Fruit fly (Drosophila melanogaster) whole organism, wandering third instar larva: ENCODE data around the gene Targ3.

Experiments used
- Abd-B ChIP-seq: fragments of >200 bp; optimal IDR thresholded peaks from 2 replicates; lab custom pipeline; 2017; ENCODE audit warnings: missing biosample characterization, missing genetic modification characterization
- CG32264 ChIP-seq: fragments of 200-800 bp; sonication (Bioruptor generic); optimal IDR thresholded peaks from 2 replicates; lab custom pipeline; 2016; ENCODE audit warnings: missing biosample characterization, missing genetic modification characterization
- CG9705 ChIP-seq: fragments of 200-800 bp; sonication (Bioruptor generic); optimal IDR thresholded peaks from 2 replicates; lab custom pipeline; 2018; ENCODE audit warnings: missing biosample characterization, mild to moderate bottlenecking, missing genetic modification characterization
- CrebA ChIP-seq: fragments of 200-800 bp; sonication (Bioruptor generic); optimal IDR thresholded peaks from 2 replicates; lab custom pipeline; 2016; ENCODE audit warnings: missing biosample characterization, mild to moderate bottlenecking, missing genetic modification characterization, borderline replicate concordance
- Dfd ChIP-seq: fragments of >200 bp; optimal IDR thresholded peaks from 2 replicates; lab custom pipeline; 2017; ENCODE audit warnings: missing biosample characterization, missing genetic modification characterization
- Dif ChIP-seq: fragments of 200-275, 200-300 bp; sonication (Bioruptor generic); optimal IDR thresholded peaks from 2 replicates; lab custom pipeline; 2018; ENCODE audit warnings: missing biosample characterization, missing genetic modification characterization; ENCODE audit not compliant: partially characterized antibody
- GATAd ChIP-seq: sonication (Bioruptor generic); optimal IDR thresholded peaks from 2 replicates; lab custom pipeline; 2016; ENCODE audit warnings: missing biosample characterization, missing genetic modification characterization
- HLH106 ChIP-seq: fragments of 200-800 bp; optimal IDR thresholded peaks from 3 replicates; lab custom pipeline; 2019; ENCODE audit warnings: missing biosample characterization, mild to moderate bottlenecking, missing genetic modification characterization, moderate library complexity
- Hnf4 ChIP-seq: fragments of 200-800 bp; sonication (Bioruptor generic); optimal IDR thresholded peaks from 2 replicates; lab custom pipeline; 2016; ENCODE audit warnings: missing biosample characterization, mild to moderate bottlenecking, missing genetic modification characterization
- Hr78 ChIP-seq: fragments of >200 bp; optimal IDR thresholded peaks from 2 replicates; lab custom pipeline; 2017; ENCODE audit warnings: missing biosample characterization, missing genetic modification characterization
- Hr83 ChIP-seq: fragments of 200-300 bp; sonication (Bioruptor generic); optimal IDR thresholded peaks from 2 replicates; lab custom pipeline; 2016; ENCODE audit warnings: missing biosample characterization, mild to moderate bottlenecking, missing genetic modification characterization, moderate library complexity; ENCODE audit not compliant: poor library complexity, severe bottlenecking
- Jra ChIP-seq: sonication (Bioruptor generic); optimal IDR thresholded peaks from 2 replicates; lab custom pipeline; 2016; ENCODE audit warnings: missing biosample characterization, missing genetic modification characterization
- Mio ChIP-seq: sonication (Bioruptor generic); optimal IDR thresholded peaks from 2 replicates; lab custom pipeline; 2016; ENCODE audit warnings: missing biosample characterization, missing genetic modification characterization
- Myc ChIP-seq: fragments of >200 bp; optimal IDR thresholded peaks from 2 replicates; lab custom pipeline; 2017
- N ChIP-seq: fragments of >200 bp; optimal IDR thresholded peaks from 2 replicates; lab custom pipeline; 2018; ENCODE audit warnings: missing biosample characterization, missing external identifiers, missing genetic modification characterization
- OdsH ChIP-seq: fragments of 200-800 bp; sonication (Bioruptor generic); optimal IDR thresholded peaks from 2 replicates; lab custom pipeline; 2016; ENCODE audit warnings: missing biosample characterization, mild to moderate bottlenecking, missing genetic modification characterization
- Rel ChIP-seq, 2 experiments: fragments of 200-800 bp; sonication (Bioruptor generic) in 1 of 2; optimal IDR thresholded peaks; 2 replicates in 1 of 2; 3 replicates in 1 of 2; lab custom pipeline; 2016 to 2019; ENCODE audit warnings: mild to moderate bottlenecking in 2 of 2, missing biosample characterization in 2 of 2, missing genetic modification characterization in 2 of 2, moderate library complexity in 1 of 2
- Sp1 ChIP-seq: fragments of 200-800 bp; sonication (Bioruptor generic); optimal IDR thresholded peaks from 3 replicates; lab custom pipeline; 2019; ENCODE audit warnings: missing biosample characterization, mild to moderate bottlenecking, missing genetic modification characterization, moderate library complexity
- Vsx2 ChIP-seq: fragments of 200-300, 225-300 bp; sonication (Bioruptor generic); optimal IDR thresholded peaks from 2 replicates; lab custom pipeline; 2018; ENCODE audit warnings: missing biosample characterization, missing genetic modification characterization; ENCODE audit not compliant: partially characterized antibody
- br ChIP-seq: fragments of 200-800 bp; sonication (Bioruptor generic); optimal IDR thresholded peaks from 2 replicates; lab custom pipeline; 2016; ENCODE audit warnings: missing biosample characterization, missing genetic modification characterization
- brk ChIP-seq: fragments of 200-800 bp; sonication (Bioruptor generic); optimal IDR thresholded peaks from 2 replicates; lab custom pipeline; 2016; ENCODE audit warnings: missing biosample characterization, mild to moderate bottlenecking, missing genetic modification characterization
- dl ChIP-seq, 2 experiments: fragments of 175-275, 200-275 bp in 1 of 2; fragments of 200-275 bp in 1 of 2; sonication (Bioruptor generic); optimal IDR thresholded peaks; lab custom pipeline; 2018; ENCODE audit warnings: mild to moderate bottlenecking in 2 of 2, missing biosample characterization in 2 of 2, missing genetic modification characterization in 2 of 2, moderate library complexity in 2 of 2; ENCODE audit not compliant: partially characterized antibody in 2 of 2, insufficient read depth in 1 of 2
- dmrt93B ChIP-seq: fragments of 200-800 bp; sonication (Bioruptor generic); optimal IDR thresholded peaks from 2 replicates; lab custom pipeline; 2018; ENCODE audit warnings: missing biosample characterization, mild to moderate bottlenecking, missing genetic modification characterization
- dsf ChIP-seq: sonication (Bioruptor generic); optimal IDR thresholded peaks from 2 replicates; lab custom pipeline; 2016; ENCODE audit warnings: missing biosample characterization, missing genetic modification characterization, borderline replicate concordance
- ey ChIP-seq: fragments of 200-800 bp; sonication (Bioruptor generic); optimal IDR thresholded peaks from 2 replicates; lab custom pipeline; 2016; ENCODE audit warnings: missing biosample characterization, missing genetic modification characterization
- foxo ChIP-seq, 2 experiments: fragments of 200-800 bp; sonication (Bioruptor generic); optimal IDR thresholded peaks; 2 replicates in 1 of 2; 3 replicates in 1 of 2; lab custom pipeline; 2016 to 2017; ENCODE audit warnings: missing biosample characterization in 2 of 2, missing genetic modification characterization in 2 of 2
- fru ChIP-seq: fragments of 200-800 bp; sonication (Bioruptor generic); optimal IDR thresholded peaks from 3 replicates; lab custom pipeline; 2016; ENCODE audit warnings: missing biosample characterization, mild to moderate bottlenecking, missing genetic modification characterization
- h ChIP-seq: fragments of 200-800 bp; sonication (Bioruptor generic); optimal IDR thresholded peaks from 3 replicates; lab custom pipeline; 2016; ENCODE audit warnings: missing biosample characterization, mild to moderate bottlenecking, missing genetic modification characterization
- jim ChIP-seq: fragments of 175-275, 200-325 bp; sonication (Bioruptor generic); optimal IDR thresholded peaks from 2 replicates; lab custom pipeline; 2016; ENCODE audit warnings: missing biosample characterization, mild to moderate bottlenecking, missing genetic modification characterization
- lola ChIP-seq: fragments of >200 bp; optimal IDR thresholded peaks from 2 replicates; lab custom pipeline; 2017; ENCODE audit warnings: missing biosample characterization, missing genetic modification characterization
- pan ChIP-seq: fragments of >200 bp; optimal IDR thresholded peaks from 2 replicates; lab custom pipeline; 2017
- psq ChIP-seq: fragments of 200-800 bp; sonication (Bioruptor generic); optimal IDR thresholded peaks from 3 replicates; lab custom pipeline; 2017; ENCODE audit warnings: missing biosample characterization, mild to moderate bottlenecking, missing genetic modification characterization, moderate library complexity
- rgr ChIP-seq: fragments of 200-800 bp; sonication (Bioruptor generic); optimal IDR thresholded peaks from 3 replicates; lab custom pipeline; 2016; ENCODE audit warnings: missing biosample characterization, mild to moderate bottlenecking, missing genetic modification characterization
- sage ChIP-seq: fragments of 200-800 bp; sonication (Bioruptor generic); optimal IDR thresholded peaks from 2 replicates; lab custom pipeline; 2016; ENCODE audit warnings: missing biosample characterization, mild to moderate bottlenecking, missing genetic modification characterization
- sv ChIP-seq: fragments of 200-800 bp; sonication (Bioruptor generic); optimal IDR thresholded peaks from 3 replicates; lab custom pipeline; 2016; ENCODE audit warnings: missing biosample characterization, missing genetic modification characterization
- tai ChIP-seq: sonication (Bioruptor generic); optimal IDR thresholded peaks from 2 replicates; lab custom pipeline; 2016; ENCODE audit warnings: missing biosample characterization, missing genetic modification characterization
- usp ChIP-seq: fragments of >200 bp; optimal IDR thresholded peaks from 2 replicates; lab custom pipeline; 2017; ENCODE audit warnings: missing biosample characterization, missing genetic modification characterization
- woc ChIP-seq: sonication (Bioruptor generic); optimal IDR thresholded peaks from 2 replicates; lab custom pipeline; 2016; ENCODE audit warnings: missing biosample characterization, mild to moderate bottlenecking, missing genetic modification characterization

Gene Targ3

DNA sequence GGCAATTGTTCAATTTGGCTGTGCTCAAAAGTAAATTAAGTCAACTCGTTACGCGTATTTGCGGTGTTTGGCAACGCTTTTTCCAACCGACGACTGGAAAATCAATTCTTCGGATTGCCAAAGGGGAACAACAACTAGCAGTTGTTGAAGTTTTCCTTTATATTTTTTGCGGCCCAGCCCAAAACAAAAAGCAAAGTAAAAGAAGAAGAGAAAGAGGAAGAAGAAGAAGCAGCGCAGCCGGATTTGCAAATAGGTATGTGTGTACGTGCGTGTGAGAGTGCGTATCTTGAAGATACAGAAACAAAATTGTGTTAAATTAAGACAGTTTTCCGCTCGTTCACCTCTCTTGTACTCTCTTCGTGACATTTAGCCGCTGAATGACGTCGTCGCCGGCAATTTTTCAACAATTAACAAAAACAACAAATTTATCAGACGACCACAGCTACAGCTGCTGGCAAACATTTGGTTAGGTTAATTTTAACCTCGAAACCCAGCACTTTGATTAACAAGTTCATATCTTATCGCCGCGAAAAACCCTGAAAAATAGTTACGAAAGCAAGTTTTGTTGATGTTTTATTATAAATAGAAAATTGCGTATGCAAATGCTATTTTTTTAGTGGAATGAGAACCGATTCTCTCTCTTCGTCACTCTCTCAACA, 20.2 kb upstream of the Targ3 start:
- TF ChIP-seq Dif: no peak
- TF ChIP-seq Hr83 (GFP tag; lab: Kevin White, UChicago): no peak
- no peak for TF ChIP-seq dl (GFP tag; optimal IDR thresholded peaks at IDR 0.05; lab: Kevin White, UChicago; ENCODE audit: insufficient read depth in 1 of 2, partially characterized antibody in 2 of 2)
- TF ChIP-seq fru (GFP tag; lab: Kevin White, UChicago): no peak
- no peak for TF ChIP-seq OdsH (GFP tag; lab: Kevin White, UChicago)
- TF ChIP-seq sage (GFP tag; lab: Kevin White, UChicago): no peak
- TF ChIP-seq Rel (GFP tag; optimal IDR thresholded peaks at IDR 0.05; lab: Kevin White, UChicago): no peak
- TF ChIP-seq Rel (tag; optimal IDR thresholded peaks at IDR 0.05; lab: Kevin White, UChicago): no peak
- TF ChIP-seq usp (GFP tag; lab: Kevin White, UChicago): no peak
- no peak for TF ChIP-seq Dfd
- no peak for TF ChIP-seq dsf (GFP tag; lab: Kevin White, UChicago)
- no peak for TF ChIP-seq GATAd (GFP tag; lab: Kevin White, UChicago)
- TF ChIP-seq psq (GFP tag; lab: Kevin White, UChicago): no peak
- TF ChIP-seq Sp1 (GFP tag; lab: Kevin White, UChicago): no peak
- no peak for TF ChIP-seq Jra
- no peak for TF ChIP-seq foxo (GFP tag; optimal IDR thresholded peaks at IDR 0.05; lab: Kevin White, UChicago)
- no peak for TF ChIP-seq dmrt93B (GFP tag; lab: Kevin White, UChicago)

DNA sequence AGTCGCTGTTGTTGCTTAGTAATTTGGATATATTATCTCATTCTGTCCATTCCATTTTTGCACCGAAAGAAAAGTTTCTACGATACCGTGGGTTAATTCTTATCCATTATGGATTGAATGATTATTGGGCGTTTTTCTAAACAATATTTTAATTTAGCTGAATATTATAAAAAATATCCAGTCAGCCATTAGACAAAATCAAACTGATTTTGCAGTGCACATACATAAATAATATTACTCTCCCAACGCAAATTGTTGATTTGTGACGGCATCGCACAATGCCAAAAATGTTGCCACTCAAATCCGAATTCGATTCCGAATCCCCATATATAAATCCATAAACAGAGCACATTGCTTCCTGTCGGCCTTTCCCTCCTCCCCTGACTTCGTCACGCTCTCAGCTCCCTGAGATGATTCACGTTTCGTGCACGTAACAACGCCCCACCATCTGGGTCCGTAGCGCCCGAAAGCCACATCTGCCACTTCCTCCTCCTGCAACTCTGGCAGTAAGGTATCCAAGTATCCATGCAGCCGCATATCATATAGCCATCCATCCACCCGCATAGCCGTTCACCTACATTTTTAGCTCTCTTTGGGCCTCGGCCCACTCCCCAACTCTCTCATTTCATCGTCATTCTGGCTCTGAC, 19.6 kb upstream of the Targ3 start:
- TF ChIP-seq Vsx2 (no peak), rgr (GFP tag; lab: Kevin White, UChicago) (peak; percentile 77), CrebA (no peak), dsf (GFP tag; lab: Kevin White, UChicago) (no peak), jim (GFP tag; lab: Kevin White, UChicago) (no peak), Hr78 (GFP tag; lab: Kevin White, UChicago) (no peak), Jra (no peak), Hr83 (GFP tag; lab: Kevin White, UChicago) (no peak), dmrt93B (GFP tag; lab: Kevin White, UChicago) (peak; percentile 19), usp (GFP tag; lab: Kevin White, UChicago) (no peak), Myc (lab: Kevin White, UChicago) (no peak), fru (GFP tag; lab: Kevin White, UChicago) (peak; percentile 62), woc (peak; percentile 31), lola (GFP tag; lab: Kevin White, UChicago) (no peak), CG32264 (no peak), Hnf4 (no peak), tai (GFP tag; lab: Kevin White, UChicago) (no peak), Mio (GFP tag; lab: Kevin White, UChicago) (no peak), Abd-B (no peak), OdsH (GFP tag; lab: Kevin White, UChicago) (peak; percentile 66), h (GFP tag; lab: Kevin White, UChicago) (peak; percentile 73), CG9705 (GFP tag; lab: Kevin White, UChicago) (no peak), psq (GFP tag; lab: Kevin White, UChicago) (no peak), sage (GFP tag; lab: Kevin White, UChicago) (no peak), dl (GFP tag; optimal IDR thresholded peaks at IDR 0.05; lab: Kevin White, UChicago; ENCODE audit: insufficient read depth in 1 of 2, partially characterized antibody in 2 of 2) (no peak), sv (peak; percentile 53), foxo (GFP tag; optimal IDR thresholded peaks at IDR 0.05; lab: Kevin White, UChicago) (peak in 1 of 2 experiments; percentile 68), GATAd (GFP tag; lab: Kevin White, UChicago) (no peak), brk (GFP tag; lab: Kevin White, UChicago) (peak; percentile 38), Rel (GFP tag; optimal IDR thresholded peaks at IDR 0.05; lab: Kevin White, UChicago) (no peak), Rel (tag; optimal IDR thresholded peaks at IDR 0.05; lab: Kevin White, UChicago) (no peak), N (no peak), HLH106 (tag; lab: Kevin White, UChicago) (peak; percentile 64), ey (GFP tag; lab: Kevin White, UChicago) (peak; percentile 61), Sp1 (GFP tag; lab: Kevin White, UChicago) (peak; percentile 41), Dfd (no peak), br (peak; percentile 47), pan (no peak), Dif (no peak)
